Fruit fly (Drosophila melanogaster) whole organism, embryonic: ENCODE data around the gene Jhbp3.
A peak's percentile ranks its signal among the peaks of the same experiment; 100 is the strongest.

Experiments
- Antp ChIP-seq: fragments of 200-800 bp; sonication (Bioruptor generic); optimal IDR thresholded peaks from 3 replicates; lab custom pipeline; 2016; ENCODE audit warnings: missing biosample characterization, missing genetic modification characterization
- Atf3 ChIP-seq: fragments of 200-800 bp; sonication (Bioruptor generic); optimal IDR thresholded peaks from 3 replicates; lab custom pipeline; 2016; ENCODE audit warnings: missing biosample characterization, missing genetic modification characterization
- B-H2 ChIP-seq: fragments of 200-800 bp; sonication (Bioruptor generic); optimal IDR thresholded peaks from 2 replicates; lab custom pipeline; 2018; ENCODE audit warnings: missing biosample characterization, mild to moderate bottlenecking, missing genetic modification characterization
- C15 ChIP-seq: fragments of 200-800 bp; sonication (Bioruptor generic); IDR thresholded peaks from 3 replicates; pipeline ENCODE4 v1.3.6; 2022; ENCODE audit warnings: missing biosample characterization, missing genetic modification characterization
- CG11085 ChIP-seq: fragments of 200-800 bp; sonication (Bioruptor generic); IDR thresholded peaks from 2 replicates; pipeline ENCODE4 v1.3.6; 2022; ENCODE audit warnings: missing biosample characterization, missing genetic modification characterization
- CG13287 ChIP-seq: fragments of 200-800 bp; sonication (Bioruptor generic); IDR thresholded peaks from 2 replicates; pipeline ENCODE4 v1.3.6; 2022; ENCODE audit warnings: missing biosample characterization, missing genetic modification characterization; ENCODE audit not compliant: partially characterized antibody
- CG13424 ChIP-seq: fragments of 200-800 bp; sonication (Bioruptor generic); optimal IDR thresholded peaks from 2 replicates; lab custom pipeline; 2019; ENCODE audit warnings: missing biosample characterization, mild to moderate bottlenecking, missing genetic modification characterization, moderate library complexity
- CG13894 ChIP-seq: fragments of 200-800 bp; sonication (Bioruptor generic); optimal IDR thresholded peaks from 3 replicates; lab custom pipeline; 2018; ENCODE audit warnings: missing biosample characterization, mild to moderate bottlenecking, missing genetic modification characterization, moderate library complexity
- CG14710 ChIP-seq: fragments of 200-800 bp; sonication (Bioruptor generic); optimal IDR thresholded peaks from 3 replicates; lab custom pipeline; 2019; ENCODE audit warnings: missing biosample characterization, mild to moderate bottlenecking, missing genetic modification characterization, moderate library complexity
- CG17802 ChIP-seq: fragments of 200-800 bp; sonication (Bioruptor generic); optimal IDR thresholded peaks from 2 replicates; lab custom pipeline; 2018; ENCODE audit warnings: missing biosample characterization, mild to moderate bottlenecking, missing genetic modification characterization, moderate library complexity
- CG18262 ChIP-seq: fragments of 200-800 bp; optimal IDR thresholded peaks from 3 replicates; lab custom pipeline; 2019; ENCODE audit warnings: missing biosample characterization, mild to moderate bottlenecking, missing genetic modification characterization, moderate library complexity
- CG2120 ChIP-seq: fragments of 200-800 bp; sonication (Bioruptor generic); optimal IDR thresholded peaks from 3 replicates; lab custom pipeline; 2016; ENCODE audit warnings: missing biosample characterization, missing genetic modification characterization
- CG2199 ChIP-seq: fragments of 200-800 bp; sonication (Bioruptor generic); IDR thresholded peaks from 3 replicates; pipeline ENCODE4 v1.3.6; 2022; ENCODE audit warnings: missing biosample characterization, missing genetic modification characterization
- CG31441 ChIP-seq: fragments of 200-800 bp; sonication (Bioruptor generic); IDR thresholded peaks from 2 replicates; pipeline ENCODE4 v1.3.6; 2022; ENCODE audit warnings: missing biosample characterization, missing genetic modification characterization
- CG3838 ChIP-seq: fragments of 200-800 bp; sonication (Bioruptor generic); optimal IDR thresholded peaks from 3 replicates; lab custom pipeline; 2016; ENCODE audit warnings: missing biosample characterization, missing genetic modification characterization
- CG42726 ChIP-seq: fragments of 200-800 bp; sonication (Bioruptor generic); IDR thresholded peaks from 2 replicates; pipeline ENCODE4 v1.3.6; 2022; ENCODE audit warnings: missing biosample characterization, missing genetic modification characterization; ENCODE audit not compliant: partially characterized antibody
- CG5245 ChIP-seq: fragments of 200-800 bp; sonication (Bioruptor generic); optimal IDR thresholded peaks from 3 replicates; lab custom pipeline; 2016; ENCODE audit warnings: missing biosample characterization, missing genetic modification characterization
- CG7786 ChIP-seq: fragments of 200-800 bp; sonication (Bioruptor generic); optimal IDR thresholded peaks from 2 replicates; lab custom pipeline; 2016; ENCODE audit warnings: missing biosample characterization, missing genetic modification characterization
- CG8388 ChIP-seq: fragments of 200-800 bp; sonication (Bioruptor generic); optimal IDR thresholded peaks from 2 replicates; lab custom pipeline; 2019; ENCODE audit warnings: missing biosample characterization, mild to moderate bottlenecking, missing genetic modification characterization, moderate library complexity
- CG8924 ChIP-seq: fragments of 200-800 bp; optimal IDR thresholded peaks from 3 replicates; lab custom pipeline; 2019; ENCODE audit warnings: missing biosample characterization, mild to moderate bottlenecking, missing genetic modification characterization, moderate library complexity
- CG9609 ChIP-seq: fragments of 200-800 bp; sonication (Bioruptor generic); optimal IDR thresholded peaks from 3 replicates; lab custom pipeline; 2016; ENCODE audit warnings: missing biosample characterization, missing genetic modification characterization
- Dek ChIP-seq: fragments of 200-800 bp; sonication (Bioruptor generic); optimal IDR thresholded peaks from 3 replicates; lab custom pipeline; 2019; ENCODE audit warnings: missing biosample characterization, mild to moderate bottlenecking, missing genetic modification characterization, moderate library complexity
- Gug ChIP-seq: fragments of 200-800 bp; sonication (Bioruptor generic); IDR thresholded peaks from 4 replicates; pipeline ENCODE4 v1.3.6; 2022; ENCODE audit warnings: missing biosample characterization, missing genetic modification characterization
- Hr78 ChIP-seq, 2 experiments: fragments of 200-800 bp in 1 of 2; fragments of >200 bp in 1 of 2; sonication (Bioruptor generic) in 1 of 2; optimal IDR thresholded peaks; 2 replicates each; lab custom pipeline; 2017 to 2019; ENCODE audit warnings: missing biosample characterization in 2 of 2, missing genetic modification characterization in 2 of 2, mild to moderate bottlenecking in 1 of 2, moderate library complexity in 1 of 2
- Lhr ChIP-seq: fragments of 200-800 bp; sonication (Bioruptor generic); optimal IDR thresholded peaks from 3 replicates; lab custom pipeline; 2017; ENCODE audit warnings: mild to moderate bottlenecking, missing biosample characterization, missing genetic modification reagents, missing genetic modification characterization
- Mad ChIP-seq: fragments of 200-800 bp; sonication (Bioruptor generic); optimal IDR thresholded peaks from 2 replicates; lab custom pipeline; 2016; ENCODE audit warnings: missing biosample characterization, missing genetic modification characterization
- Med ChIP-seq: fragments of 200-800 bp; sonication (Bioruptor generic); peaks from one replicate; lab custom pipeline; 2016; ENCODE audit warnings: missing biosample characterization, missing genetic modification characterization, mild to moderate bottlenecking, inconsistent platforms, moderate library complexity
- Neu2 ChIP-seq: fragments of 200-800 bp; sonication (Bioruptor generic); optimal IDR thresholded peaks from 3 replicates; lab custom pipeline; 2016; ENCODE audit warnings: missing biosample characterization, missing genetic modification characterization, borderline replicate concordance
- Nf-YB ChIP-seq: fragments of 200-800 bp; sonication (Bioruptor generic); optimal IDR thresholded peaks from 3 replicates; lab custom pipeline; 2019; ENCODE audit warnings: missing biosample characterization, mild to moderate bottlenecking, missing genetic modification characterization, moderate library complexity
- Opbp ChIP-seq: fragments of 200-800 bp; sonication (Bioruptor generic); IDR thresholded peaks from 3 replicates; pipeline ENCODE4 v1.3.6; 2022; ENCODE audit warnings: missing biosample characterization, missing genetic modification characterization; ENCODE audit not compliant: partially characterized antibody
- Poxn ChIP-seq: fragments of 200-800 bp; sonication (Bioruptor generic); IDR thresholded peaks from 2 replicates; pipeline ENCODE4 v1.3.6; 2022; ENCODE audit warnings: missing biosample characterization, missing genetic modification characterization
- Scr ChIP-seq: fragments of 200-800 bp; sonication (Bioruptor generic); IDR thresholded peaks from 2 replicates; pipeline ENCODE4 v1.3.6; 2022; ENCODE audit warnings: missing biosample characterization, missing genetic modification characterization; ENCODE audit not compliant: partially characterized antibody
- Sox102F ChIP-seq: fragments of 200-800 bp; sonication (Bioruptor generic); optimal IDR thresholded peaks from 2 replicates; lab custom pipeline; 2018; ENCODE audit warnings: missing biosample characterization, mild to moderate bottlenecking, missing genetic modification characterization, moderate library complexity
- aop ChIP-seq: fragments of 200-800 bp; sonication (Bioruptor generic); IDR thresholded peaks from 2 replicates; pipeline ENCODE4 v1.3.6; 2022; ENCODE audit warnings: missing biosample characterization, missing genetic modification characterization
- az2 ChIP-seq: fragments of 200-800 bp; sonication (Bioruptor generic); optimal IDR thresholded peaks from 3 replicates; lab custom pipeline; 2016; ENCODE audit warnings: missing biosample characterization, missing genetic modification characterization
- da ChIP-seq: fragments of 200-800 bp; sonication (Bioruptor generic); optimal IDR thresholded peaks from 2 replicates; lab custom pipeline; 2016; ENCODE audit warnings: missing biosample characterization, missing genetic modification characterization
- dmrt99B ChIP-seq: fragments of 200-800 bp; sonication (Bioruptor generic); optimal IDR thresholded peaks from 2 replicates; lab custom pipeline; 2018; ENCODE audit warnings: missing biosample characterization, mild to moderate bottlenecking, missing genetic modification characterization, moderate library complexity
- dpn ChIP-seq, 2 experiments: fragments of 200-800 bp; sonication (Bioruptor generic); optimal IDR thresholded peaks; 3 replicates each; lab custom pipeline; 2016; ENCODE audit warnings: missing biosample characterization in 2 of 2, missing genetic modification characterization in 2 of 2
- eve ChIP-seq, 2 experiments: fragments of >200 bp; optimal IDR thresholded peaks; 2 replicates each; lab custom pipeline; 2017; ENCODE audit warnings: missing biosample characterization in 2 of 2, missing genetic modification characterization in 2 of 2
- grau ChIP-seq: fragments of 200-800 bp; optimal IDR thresholded peaks from 3 replicates; lab custom pipeline; 2019; ENCODE audit warnings: missing biosample characterization, mild to moderate bottlenecking, missing genetic modification characterization, moderate library complexity
- hkb ChIP-seq, 2 experiments: fragments of 200-800 bp in 1 of 2; fragments of >200 bp in 1 of 2; sonication (Bioruptor generic) in 1 of 2; IDR thresholded peaks in 1 of 2; optimal IDR thresholded peaks in 1 of 2; 2 replicates each; pipeline versions ENCODE4 v1.3.6 to Lab custom; 2017 to 2022; ENCODE audit warnings: missing biosample characterization in 1 of 2, missing genetic modification characterization in 1 of 2
- kni ChIP-seq: fragments of 200-800 bp; sonication (Bioruptor generic); optimal IDR thresholded peaks from 3 replicates; lab custom pipeline; 2017; ENCODE audit warnings: mild to moderate bottlenecking, missing biosample characterization, missing genetic modification reagents, missing genetic modification characterization
- org-1 ChIP-seq: fragments of 200-800 bp; sonication (Bioruptor generic); optimal IDR thresholded peaks from 2 replicates; lab custom pipeline; 2017; ENCODE audit warnings: missing biosample characterization, missing genetic modification characterization
- pros ChIP-seq: fragments of 200-800 bp; sonication (Bioruptor generic); optimal IDR thresholded peaks from 3 replicates; lab custom pipeline; 2019; ENCODE audit warnings: missing biosample characterization, mild to moderate bottlenecking, missing genetic modification characterization, moderate library complexity
- repo ChIP-seq: fragments of 200-800 bp; sonication (Bioruptor generic); optimal IDR thresholded peaks from 2 replicates; lab custom pipeline; 2016; ENCODE audit warnings: missing biosample characterization, missing genetic modification characterization
- sima ChIP-seq: fragments of 200-800 bp; sonication (Bioruptor generic); optimal IDR thresholded peaks from 2 replicates; lab custom pipeline; 2016; ENCODE audit warnings: missing biosample characterization, missing genetic modification characterization
- stc ChIP-seq: fragments of 200-800 bp; sonication (Bioruptor generic); IDR thresholded peaks from 2 replicates; pipeline ENCODE4 v1.3.6; 2022; ENCODE audit warnings: missing biosample characterization, missing genetic modification characterization
- vvl ChIP-seq: fragments of 200-800 bp; sonication (Bioruptor generic); IDR thresholded peaks from 2 replicates; pipeline ENCODE4 v1.3.6; 2022; ENCODE audit warnings: missing biosample characterization, missing genetic modification characterization

The Jhbp3 gene

DNA sequence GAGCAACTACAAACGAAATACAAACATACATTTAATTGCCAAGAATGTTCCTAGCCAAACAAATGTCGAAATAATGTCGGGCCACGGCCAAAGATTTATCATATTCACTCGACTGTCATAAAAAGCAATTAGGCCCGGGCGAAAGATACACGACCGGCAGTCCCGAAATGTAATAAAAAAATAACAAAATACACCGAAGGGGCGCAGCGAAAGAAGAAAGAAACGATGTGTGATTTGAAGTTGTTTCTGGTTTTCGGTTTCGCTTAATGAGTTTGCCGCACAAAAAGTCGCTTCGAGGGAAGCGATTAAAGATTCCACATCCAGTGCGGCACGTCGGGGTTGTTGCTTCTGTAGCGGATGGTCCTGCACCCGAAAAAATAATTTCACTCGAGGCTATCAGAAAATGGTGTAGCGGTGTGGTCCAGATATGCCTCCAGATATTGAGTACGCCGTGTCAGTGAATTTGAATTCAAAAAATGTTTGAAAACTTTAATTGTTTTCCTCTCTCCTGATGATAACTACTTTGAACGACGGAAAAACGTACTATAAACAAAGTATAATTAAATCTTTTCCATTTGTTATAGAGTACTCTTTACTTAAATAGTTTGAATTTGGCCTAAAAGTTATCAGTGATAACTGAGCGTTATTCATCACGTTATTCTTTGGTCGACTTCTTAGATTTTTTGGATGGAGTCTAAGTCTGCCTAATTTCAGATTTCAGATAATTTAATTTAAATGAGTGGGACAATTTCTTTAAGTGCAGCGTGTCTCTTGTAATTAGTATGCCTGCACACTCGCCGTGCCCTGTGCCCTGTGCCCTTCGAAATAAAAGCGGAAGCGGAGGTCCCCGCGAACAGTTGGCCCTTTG, 34.3 kb upstream of the Jhbp3 start (continued):
- peak; percentile 54 for TF ChIP-seq org-1 (GFP tag; lab: Kevin White, UChicago)
- TF ChIP-seq Mad (GFP tag; lab: Kevin White, UChicago) = no peak
- peak; percentile 22 for TF ChIP-seq repo
- peak; percentile 34 for TF ChIP-seq CG7786
- TF ChIP-seq CG5245 (GFP tag; lab: Kevin White, UChicago) = peak; percentile 14
- TF ChIP-seq C15 (GFP tag; lab: Robert Waterston, UW) = no peak
- TF ChIP-seq da (GFP tag; lab: Kevin White, UChicago) = no peak
- TF ChIP-seq CG13287 (GFP tag; lab: Robert Waterston, UW) = no peak
- no peak for TF ChIP-seq Dek (tag; lab: Kevin White, UChicago)
- TF ChIP-seq Atf3 = peak; percentile 24
- peak; percentile 71 for TF ChIP-seq CG8924
- no peak; the same call in 3 of the 4 replicates for TF ChIP-seq Gug (GFP tag; lab: Robert Waterston, UW)
- TF ChIP-seq vvl = no peak
- TF ChIP-seq eve (GFP tag; optimal IDR thresholded peaks at IDR 0.05; lab: Kevin White, UChicago) = peak in 1 of 2 experiments; percentile 80
- no peak for TF ChIP-seq B-H2 (GFP tag; lab: Kevin White, UChicago)
- TF ChIP-seq CG31441 (GFP tag; lab: Robert Waterston, UW) = peak; percentile 71
- TF ChIP-seq Antp (GFP tag; lab: Kevin White, UChicago) = peak; percentile 1
- TF ChIP-seq grau = peak; percentile 52
- peak; percentile 63; the same call in 2 of the 3 replicates for TF ChIP-seq CG2199 (GFP tag; lab: Robert Waterston, UW)
- peak; percentile 82 for TF ChIP-seq CG14710 (tag; lab: Kevin White, UChicago)
- no peak for TF ChIP-seq hkb (optimal IDR thresholded peaks at IDR 0.05; lab: Kevin White, UChicago)
- no peak for TF ChIP-seq hkb (GFP tag; IDR thresholded peaks at IDR 0.05; lab: Robert Waterston, UW)
- no peak for TF ChIP-seq Opbp (GFP tag; lab: Robert Waterston, UW)
- TF ChIP-seq Poxn (GFP tag; lab: Robert Waterston, UW) = no peak
- peak; percentile 83 for TF ChIP-seq pros (GFP tag; lab: Kevin White, UChicago)
- peak; percentile 64 for TF ChIP-seq dmrt99B
- TF ChIP-seq sima (GFP tag; lab: Kevin White, UChicago) = no peak
- TF ChIP-seq CG13424 (tag; lab: Kevin White, UChicago) = peak; percentile 38
- TF ChIP-seq dpn (GFP tag; optimal IDR thresholded peaks at IDR 0.05; lab: Kevin White, UChicago) = peak; percentile 29 to 46
- TF ChIP-seq Lhr (GFP tag; lab: Kevin White, UChicago) = peak; percentile 38
- TF ChIP-seq CG3838 (GFP tag; lab: Kevin White, UChicago) = peak; percentile 3
- no peak for TF ChIP-seq CG2120 (GFP tag; lab: Kevin White, UChicago)
- peak; percentile 77 for TF ChIP-seq Med
- TF ChIP-seq CG11085 (GFP tag; lab: Robert Waterston, UW) = no peak
- TF ChIP-seq az2 (GFP tag; lab: Kevin White, UChicago) = peak; percentile 59
- TF ChIP-seq CG42726 = no peak
- peak in 1 of 2 experiments; percentile 64 for TF ChIP-seq Hr78 (GFP tag; optimal IDR thresholded peaks at IDR 0.05; lab: Kevin White, UChicago)
- peak; percentile 50 for TF ChIP-seq kni (GFP tag; lab: Kevin White, UChicago)
- peak; percentile 46 for TF ChIP-seq CG9609 (GFP tag; lab: Kevin White, UChicago)
- peak; percentile 6 for TF ChIP-seq CG13894 (tag; lab: Kevin White, UChicago)
- TF ChIP-seq stc (GFP tag; lab: Robert Waterston, UW) = no peak
- TF ChIP-seq Scr = no peak
- TF ChIP-seq CG18262 (tag; lab: Kevin White, UChicago) = peak; percentile 90
- no peak for TF ChIP-seq aop
- peak; percentile 51 for TF ChIP-seq Nf-YB (GFP tag; lab: Kevin White, UChicago)
- peak; percentile 64 for TF ChIP-seq CG8388
- no peak for TF ChIP-seq CG17802
- peak; percentile 32 for TF ChIP-seq Sox102F
- no peak for TF ChIP-seq Neu2
